Worm (Caenorhabditis elegans) whole organism, L1 larva: ENCODE measurements around the gene C29G2.3.

Experiments used
- aha-1 ChIP-seq: fragments of 150-350 bp; optimal IDR thresholded peaks from 2 replicates; lab custom pipeline; 2014; ENCODE audit warnings: missing biosample characterization, missing genetic modification characterization
- alr-1 ChIP-seq: fragments of 200-800 bp; sonication (Bioruptor generic); optimal IDR thresholded peaks from 2 replicates; lab custom pipeline; 2018; ENCODE audit warnings: borderline replicate concordance, mild to moderate bottlenecking, missing genetic modification characterization, missing compliant biosample characterization
- aly-2 ChIP-seq: fragments of 150-350 bp; optimal IDR thresholded peaks from 2 replicates; lab custom pipeline; 2014; ENCODE audit warnings: missing biosample characterization, missing genetic modification characterization
- ama-1 ChIP-seq: fragments of 150-350 bp; optimal IDR thresholded peaks from 2 replicates; lab custom pipeline; 2014
- ceh-82 ChIP-seq, 3 experiments: fragments of 150-350 bp in 1 of 3; sonication (generic microtip) in 2 of 3; optimal IDR thresholded peaks; 2 replicates each; lab custom pipeline; 2014 to 2017; ENCODE audit warnings: missing biosample characterization in 3 of 3, missing genetic modification characterization in 3 of 3
- ceh-88 ChIP-seq: fragments of 200-800 bp; sonication (Bioruptor generic); IDR thresholded peaks from 2 replicates; pipeline ENCODE4 v1.3.6; 2022; ENCODE audit warnings: missing genetic modification characterization, missing compliant biosample characterization
- dsc-1 ChIP-seq: sonication (generic microtip); optimal IDR thresholded peaks from 2 replicates; lab custom pipeline; 2016; ENCODE audit warnings: mild to moderate bottlenecking, missing genetic modification characterization, missing compliant biosample characterization
- efl-1 ChIP-seq, 4 experiments: fragments of 150-350 bp; optimal IDR thresholded peaks in 3 of 4; peaks in 1 of 4; 1 replicate in 1 of 4; 2 replicates in 3 of 4; lab custom pipeline; 2014; ENCODE audit warnings: missing biosample characterization in 2 of 4, missing genetic modification characterization in 2 of 4, missing genetic modification reagents in 2 of 4
- efl-3 ChIP-seq: fragments of 200-800 bp; sonication (Bioruptor generic); optimal IDR thresholded peaks from 2 replicates; lab custom pipeline; 2018; ENCODE audit warnings: mild to moderate bottlenecking, missing genetic modification characterization, missing compliant biosample characterization
- egl-13 ChIP-seq: sonication (generic microtip); optimal IDR thresholded peaks from 2 replicates; lab custom pipeline; 2016; ENCODE audit warnings: missing genotype, missing genetic modification reagents, missing genetic modification characterization, missing compliant biosample characterization
- elt-3 ChIP-seq, 6 experiments: fragments of 150-350 bp in 1 of 6; sonication (generic microtip); optimal IDR thresholded peaks; 2 replicates each; lab custom pipeline; 2017 to 2018; ENCODE audit warnings: missing biosample characterization in 6 of 6, missing genetic modification characterization in 6 of 6, inconsistent platforms in 1 of 6
- fkh-10 ChIP-seq: sonication (generic microtip); optimal IDR thresholded peaks from 2 replicates; lab custom pipeline; 2017; ENCODE audit warnings: missing biosample characterization, missing genetic modification reagents, missing genetic modification characterization
- fos-1 ChIP-seq: fragments of 150-350 bp; optimal IDR thresholded peaks from 2 replicates; lab custom pipeline; 2014; ENCODE audit warnings: missing biosample characterization, missing genetic modification characterization
- grh-1 ChIP-seq: fragments of 200-800 bp; sonication (Bioruptor generic); IDR thresholded peaks from 2 replicates; pipeline ENCODE4 v1.3.6; 2022; ENCODE audit warnings: missing genetic modification reagents, missing genetic modification characterization, missing compliant biosample characterization
- hlh-17 ChIP-seq: fragments of 200-800 bp; sonication (Bioruptor generic); optimal IDR thresholded peaks from 2 replicates; lab custom pipeline; 2018; ENCODE audit warnings: missing genetic modification characterization, mild to moderate bottlenecking, missing compliant biosample characterization, moderate library complexity, borderline replicate concordance
- hlh-4 ChIP-seq: sonication (generic microtip); optimal IDR thresholded peaks from 2 replicates; lab custom pipeline; 2016; ENCODE audit warnings: mild to moderate bottlenecking, missing genetic modification characterization, missing compliant biosample characterization
- hpl-2 ChIP-seq: fragments of 150-350 bp; optimal IDR thresholded peaks from 2 replicates; lab custom pipeline; 2014; ENCODE audit warnings: missing biosample characterization, missing genetic modification reagents, missing genetic modification characterization
- irx-1 ChIP-seq: sonication (generic microtip); optimal IDR thresholded peaks from 2 replicates; lab custom pipeline; 2016; ENCODE audit warnings: missing genetic modification characterization, missing compliant biosample characterization
- isw-1 ChIP-seq: fragments of 200-800 bp; sonication (Bioruptor generic); IDR thresholded peaks from 2 replicates; pipeline ENCODE4 v1.3.6; 2022; ENCODE audit warnings: missing genetic modification characterization, missing compliant biosample characterization
- jun-1 ChIP-seq: fragments of 150-350 bp; optimal IDR thresholded peaks from 2 replicates; lab custom pipeline; 2014; ENCODE audit warnings: missing biosample characterization, missing genetic modification reagents, missing genetic modification characterization
- lin-15B ChIP-seq: fragments of 150-350 bp; sonication (generic microtip); optimal IDR thresholded peaks from 3 replicates; lab custom pipeline; 2014; ENCODE audit warnings: missing biosample characterization, missing genetic modification characterization
- lin-35 ChIP-seq, 2 experiments: fragments of 150-350 bp; optimal IDR thresholded peaks; 2 replicates each; lab custom pipeline; 2014; ENCODE audit warnings: missing biosample characterization in 2 of 2, missing genetic modification characterization in 2 of 2, missing genetic modification reagents in 2 of 2
- lin-39 ChIP-seq: fragments of 150-350 bp; optimal IDR thresholded peaks from 2 replicates; lab custom pipeline; 2014; ENCODE audit warnings: missing biosample characterization, missing genetic modification reagents, missing genetic modification characterization
- lsy-2 ChIP-seq, 2 experiments: fragments of 150-350 bp; optimal IDR thresholded peaks; 2 replicates each; lab custom pipeline; 2014; ENCODE audit warnings: missing biosample characterization in 2 of 2, missing genetic modification characterization in 2 of 2
- mab-9 ChIP-seq: fragments of 200-800 bp; sonication (Bioruptor generic); IDR thresholded peaks from 2 replicates; pipeline ENCODE4 v1.3.6; 2022; ENCODE audit warnings: missing genetic modification reagents, missing genetic modification characterization, missing compliant biosample characterization
- mdl-1 ChIP-seq, 2 experiments: fragments of 150-350 bp; optimal IDR thresholded peaks; 2 replicates each; lab custom pipeline; 2014 to 2017; ENCODE audit warnings: missing biosample characterization in 2 of 2, missing genetic modification characterization in 2 of 2, inconsistent platforms in 1 of 2
- mep-1 ChIP-seq: fragments of 150-350 bp; optimal IDR thresholded peaks from 2 replicates; lab custom pipeline; 2014; ENCODE audit warnings: missing biosample characterization, missing genetic modification characterization
- nhr-12 ChIP-seq: sonication (generic microtip); optimal IDR thresholded peaks from 2 replicates; lab custom pipeline; 2017; ENCODE audit warnings: missing biosample characterization, missing genetic modification characterization
- nhr-19 ChIP-seq: fragments of 200-800 bp; sonication (Bioruptor generic); conservative IDR thresholded peaks from 2 replicates; pipeline ENCODE4 v1.3.6; 2022; ENCODE audit warnings: missing genetic modification characterization, missing compliant biosample characterization
- nhr-20 ChIP-seq: sonication (generic microtip); optimal IDR thresholded peaks from 2 replicates; lab custom pipeline; 2016; ENCODE audit warnings: mild to moderate bottlenecking, missing genetic modification characterization, missing compliant biosample characterization
- nhr-237 ChIP-seq: fragments of 150-350 bp; optimal IDR thresholded peaks from 2 replicates; lab custom pipeline; 2014; ENCODE audit warnings: missing biosample characterization, missing genetic modification characterization
- nhr-28 ChIP-seq: fragments of 150-350 bp; optimal IDR thresholded peaks from 2 replicates; lab custom pipeline; 2014; ENCODE audit warnings: missing biosample characterization, missing genetic modification characterization
- nhr-47 ChIP-seq: sonication (generic microtip); optimal IDR thresholded peaks from 2 replicates; lab custom pipeline; 2016; ENCODE audit warnings: mild to moderate bottlenecking, missing genetic modification characterization, moderate library complexity, missing compliant biosample characterization
- nhr-71 ChIP-seq: sonication (generic microtip); optimal IDR thresholded peaks from 2 replicates; lab custom pipeline; 2016; ENCODE audit warnings: mild to moderate bottlenecking, missing genetic modification characterization, moderate library complexity, missing compliant biosample characterization
- nhr-77 ChIP-seq: fragments of 150-350 bp; optimal IDR thresholded peaks from 2 replicates; lab custom pipeline; 2014; ENCODE audit warnings: missing biosample characterization, missing genetic modification characterization
- nhr-85 ChIP-seq: sonication (generic microtip); peaks from one replicate; lab custom pipeline; 2016; ENCODE audit warnings: missing genetic modification characterization, inconsistent platforms, missing compliant biosample characterization
- pax-3 ChIP-seq: fragments of 200-800 bp; sonication (Bioruptor generic); optimal IDR thresholded peaks from 2 replicates; lab custom pipeline; 2018; ENCODE audit warnings: mild to moderate bottlenecking, missing genetic modification characterization, moderate library complexity, missing compliant biosample characterization
- pqm-1 ChIP-seq: sonication (generic microtip); optimal IDR thresholded peaks from 3 replicates; lab custom pipeline; 2017; ENCODE audit warnings: missing biosample characterization, missing genetic modification characterization
- skn-1 ChIP-seq: fragments of 150-350 bp; optimal IDR thresholded peaks from 2 replicates; lab custom pipeline; 2014; ENCODE audit warnings: missing biosample characterization, missing genetic modification characterization
- snpc-4 ChIP-seq: fragments of 150-350 bp; optimal IDR thresholded peaks from 2 replicates; lab custom pipeline; 2014; ENCODE audit warnings: missing biosample characterization, missing genetic modification characterization
- snu-23 ChIP-seq: sonication (generic microtip); optimal IDR thresholded peaks from 2 replicates; lab custom pipeline; 2016; ENCODE audit warnings: missing genetic modification characterization, missing compliant biosample characterization
- sox-4 ChIP-seq: sonication (generic microtip); optimal IDR thresholded peaks from 2 replicates; lab custom pipeline; 2016; ENCODE audit warnings: missing genetic modification characterization, missing compliant biosample characterization
- sptf-1 ChIP-seq: fragments of 150-350 bp; optimal IDR thresholded peaks from 2 replicates; lab custom pipeline; 2014; ENCODE audit warnings: missing biosample characterization, missing genetic modification characterization
- sup-37 ChIP-seq: fragments of 200-800 bp; sonication (Bioruptor generic); optimal IDR thresholded peaks from 2 replicates; lab custom pipeline; 2018; ENCODE audit warnings: mild to moderate bottlenecking, missing genetic modification characterization, missing compliant biosample characterization
- unc-62 ChIP-seq: fragments of 150-350 bp; optimal IDR thresholded peaks from 2 replicates; lab custom pipeline; 2014; ENCODE audit warnings: missing biosample characterization, missing genetic modification reagents, missing genetic modification characterization
- unc-86 ChIP-seq: sonication (generic microtip); optimal IDR thresholded peaks from 2 replicates; lab custom pipeline; 2016; ENCODE audit warnings: missing genetic modification characterization, missing compliant biosample characterization
- unc-98 ChIP-seq: fragments of 200-800 bp; sonication (Bioruptor generic); IDR thresholded peaks from 2 replicates; pipeline ENCODE4 v1.3.6; 2022; ENCODE audit warnings: missing genetic modification characterization, missing compliant biosample characterization
- vab-15 ChIP-seq: sonication (generic microtip); optimal IDR thresholded peaks from 2 replicates; lab custom pipeline; 2017; ENCODE audit warnings: missing genotype, mild to moderate bottlenecking, missing genetic modification characterization, missing compliant biosample characterization
- zag-1 ChIP-seq: fragments of 150-350 bp; optimal IDR thresholded peaks from 2 replicates; lab custom pipeline; 2014; ENCODE audit warnings: missing biosample characterization, missing genetic modification characterization
- ztf-4 ChIP-seq: fragments of 150-350 bp; optimal IDR thresholded peaks from 2 replicates; lab custom pipeline; 2014; ENCODE audit warnings: missing biosample characterization, missing genetic modification characterization

Gene C29G2.3

DNA sequence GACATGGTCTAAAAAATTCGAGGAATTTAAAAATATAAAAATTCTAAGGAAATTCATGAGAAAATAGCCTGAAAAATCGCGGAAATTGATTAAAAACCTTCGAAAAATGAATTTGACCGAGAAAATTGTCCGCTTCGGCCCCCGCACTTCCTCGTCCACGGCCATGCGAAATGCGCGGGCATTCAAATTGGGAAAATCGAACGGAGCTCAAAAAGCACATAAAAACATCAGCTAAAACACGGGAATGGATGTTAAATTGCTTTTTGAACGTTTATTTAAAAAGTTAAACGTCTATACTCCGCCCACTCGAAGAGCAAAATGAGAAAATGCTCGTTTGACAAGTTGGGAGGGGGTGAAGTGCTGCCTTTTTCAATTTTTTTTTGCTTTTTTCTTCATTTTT is 22.4 kb downstream of the C29G2.3 start, which contains the start of gene F53E10.6 (continued):
- TF ChIP-seq lin-35 (GFP tag; optimal IDR thresholded peaks at IDR 0.05; lab: Kevin White, UChicago) (peak; percentile 90 to 93), unc-98 (GFP tag; lab: Robert Waterston, UW) (peak; percentile 50; the same call in 1 of the 2 replicates), snpc-4 (tag; lab: Kevin White, UChicago) (peak; percentile 35), isw-1 (GFP tag; lab: Robert Waterston, UW) (peak; percentile 28; the same call in 1 of the 2 replicates), ceh-88 (GFP tag; lab: Robert Waterston, UW) (no peak), vab-15 (tag; lab: Kevin White, UChicago) (no peak), hlh-17 (GFP tag; lab: Kevin White, UChicago) (no peak), nhr-71 (peak; percentile 60), nhr-28 (tag; lab: Kevin White, UChicago) (no peak), elt-3 (tag; optimal IDR thresholded peaks at IDR 0.05; lab: Kevin White, UChicago) (no peak), nhr-77 (tag; lab: Kevin White, UChicago) (no peak), irx-1 (tag; lab: Kevin White, UChicago) (peak; percentile 62), nhr-20 (tag; lab: Kevin White, UChicago) (peak; percentile 27), pqm-1 (tag; lab: Kevin White, UChicago) (no peak), nhr-12 (tag; lab: Kevin White, UChicago) (no peak), fkh-10 (no peak), ama-1 (lab: Kevin White, UChicago) (no peak), mab-9 (GFP tag; lab: Robert Waterston, UW) (no peak), alr-1 (no peak), grh-1 (GFP tag; lab: Robert Waterston, UW) (no peak), nhr-237 (tag; lab: Kevin White, UChicago) (no peak), hlh-4 (tag; lab: Kevin White, UChicago) (no peak), dsc-1 (tag; lab: Kevin White, UChicago) (peak; percentile 17), mdl-1 (tag; optimal IDR thresholded peaks at IDR 0.05; lab: Kevin White, UChicago) (no peak), sup-37 (GFP tag; lab: Kevin White, UChicago) (no peak), mep-1 (tag; lab: Kevin White, UChicago) (peak; percentile 40), fos-1 (tag; lab: Kevin White, UChicago) (no peak), nhr-19 (peak; percentile 20; the same call in 1 of the 2 replicates), zag-1 (tag; lab: Kevin White, UChicago) (no peak), jun-1 (tag; lab: Kevin White, UChicago) (no peak), hpl-2 (GFP tag; lab: Kevin White, UChicago) (no peak), nhr-47 (tag; lab: Kevin White, UChicago) (peak; percentile 63), lin-15B (no peak), skn-1 (peak; percentile 35), aly-2 (tag; lab: Kevin White, UChicago) (no peak), lsy-2 (tag; optimal IDR thresholded peaks at IDR 0.05; lab: Kevin White, UChicago) (peak; percentile 42 to 56), efl-1 (optimal IDR thresholded peaks at IDR 0.05; lab: Kevin White, UChicago) (peak; percentile 75 to 91), efl-1 (GFP tag; optimal IDR thresholded peaks at IDR 0.05 in 1 of 2; lab: Kevin White, UChicago) (peak; percentile 91 to 99), pax-3 (tag; lab: Kevin White, UChicago) (no peak), egl-13 (tag; lab: Kevin White, UChicago) (no peak), unc-62 (GFP tag; lab: Kevin White, UChicago) (no peak), sptf-1 (no peak), nhr-85 (peak; percentile 77), lin-39 (tag; lab: Kevin White, UChicago) (no peak), snu-23 (GFP tag; lab: Kevin White, UChicago) (peak; percentile 39), efl-3 (GFP tag; lab: Kevin White, UChicago) (no peak), aha-1 (tag; lab: Kevin White, UChicago) (no peak), ztf-4 (tag; lab: Kevin White, UChicago) (no peak), unc-86 (tag; lab: Kevin White, UChicago) (no peak), ceh-82 (tag; optimal IDR thresholded peaks at IDR 0.05; lab: Kevin White, UChicago) (peak in 1 of 3 experiments; percentile 39), sox-4 (tag; lab: Kevin White, UChicago) (no peak)
